Worm (Caenorhabditis elegans): ENCODE data around the gene tni-3.

- TF ChIP-seq lsl-1 (GFP tag; optimal IDR thresholded peaks at IDR 0.05): no peak
- TF ChIP-seq F22D6.2 (tag; optimal IDR thresholded peaks at IDR 0.05): no peak
- no peak for TF ChIP-seq ccch-3 (GFP tag; optimal IDR thresholded peaks at IDR 0.05)
These were observed 48.9 kb downstream of the tni-3 start for ce11 chrV:16786012-16786411.
